Worm (Caenorhabditis elegans): ENCODE results near the gene K03H9.3.

DNA sequence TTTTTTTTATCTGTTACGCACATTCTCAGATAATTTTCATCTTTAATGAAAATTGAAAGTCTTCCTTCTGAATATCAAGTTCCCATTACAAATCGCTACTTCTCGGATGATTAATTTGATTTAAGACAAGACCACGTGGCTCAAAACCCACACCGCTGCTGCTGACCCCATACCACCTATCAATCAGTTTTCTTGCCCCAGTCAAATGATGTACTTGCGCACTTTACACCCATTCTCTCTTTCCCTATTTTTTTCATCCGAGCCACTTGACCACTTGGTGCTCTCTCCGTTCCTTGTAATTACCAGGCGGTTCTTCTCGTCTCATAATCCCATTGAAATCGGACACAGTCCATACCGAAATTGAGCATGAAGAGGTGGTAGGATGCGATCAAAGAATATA is 28.9 kb upstream of the K03H9.3 start:
- no peak for TF ChIP-seq dao-5 (tag; optimal IDR thresholded peaks at IDR 0.05)
- no peak for TF ChIP-seq him-1 (tag; optimal IDR thresholded peaks at IDR 0.05)
- TF ChIP-seq W03F9.2 (tag; optimal IDR thresholded peaks at IDR 0.05), result no peak
